Worm (Caenorhabditis elegans) whole organism, L2 larva: ENCODE results near the gene srd-63.

Experiments
- C34F6.9 ChIP-seq: fragments of 150-350 bp; optimal IDR thresholded peaks from 2 replicates; lab custom pipeline; 2014; ENCODE audit warnings: missing biosample characterization, missing genetic modification characterization
- F13H6.1 ChIP-seq: sonication (generic microtip); optimal IDR thresholded peaks from 2 replicates; lab custom pipeline; 2016; ENCODE audit warnings: missing genetic modification characterization, missing compliant biosample characterization
- R02D3.7 ChIP-seq: fragments of 150-350 bp; optimal IDR thresholded peaks from 2 replicates; lab custom pipeline; 2014; ENCODE audit warnings: missing biosample characterization, missing genetic modification characterization
- Y55F3AM.14 ChIP-seq: fragments of 200-800 bp; sonication (Bioruptor generic); optimal IDR thresholded peaks from 2 replicates; lab custom pipeline; 2018; ENCODE audit warnings: mild to moderate bottlenecking, missing genetic modification characterization, missing compliant biosample characterization
- ZK546.5 ChIP-seq: sonication (generic microtip); optimal IDR thresholded peaks from 2 replicates; lab custom pipeline; 2017; ENCODE audit warnings: missing biosample characterization, missing genetic modification characterization
- aly-2 ChIP-seq: fragments of 150-350 bp; optimal IDR thresholded peaks from 2 replicates; lab custom pipeline; 2014; ENCODE audit warnings: missing biosample characterization, missing genetic modification characterization
- ceh-16 ChIP-seq: fragments of 150-350 bp; optimal IDR thresholded peaks from 2 replicates; lab custom pipeline; 2014; ENCODE audit warnings: missing biosample characterization, missing genetic modification characterization
- crh-2 ChIP-seq: sonication (generic microtip); optimal IDR thresholded peaks from 2 replicates; lab custom pipeline; 2017; ENCODE audit warnings: missing biosample characterization, missing genetic modification characterization
- egl-27 ChIP-seq: sonication (generic microtip); optimal IDR thresholded peaks from 3 replicates; lab custom pipeline; 2017; ENCODE audit warnings: missing biosample characterization, missing genetic modification reagents, missing genetic modification characterization
- elt-1 ChIP-seq: fragments of 150-350 bp; optimal IDR thresholded peaks from 2 replicates; lab custom pipeline; 2014; ENCODE audit warnings: missing biosample characterization, missing genetic modification characterization
- elt-3 ChIP-seq: sonication (generic microtip); optimal IDR thresholded peaks from 2 replicates; lab custom pipeline; 2017; ENCODE audit warnings: missing biosample characterization, missing genetic modification characterization
- fos-1 ChIP-seq: fragments of 150-350 bp; optimal IDR thresholded peaks from 2 replicates; lab custom pipeline; 2014; ENCODE audit warnings: missing biosample characterization, missing genetic modification characterization
- gmeb-1 ChIP-seq: fragments of 150-350 bp; optimal IDR thresholded peaks from 2 replicates; lab custom pipeline; 2014; ENCODE audit warnings: missing biosample characterization, missing genetic modification characterization
- lin-11 ChIP-seq: fragments of 150-350 bp; sonication (generic microtip); optimal IDR thresholded peaks from 2 replicates; lab custom pipeline; 2014; ENCODE audit warnings: missing biosample characterization, missing genetic modification characterization, inconsistent platforms, mixed read lengths
- lin-13 ChIP-seq: fragments of 150-350 bp; optimal IDR thresholded peaks from 2 replicates; lab custom pipeline; 2014; ENCODE audit warnings: missing biosample characterization, missing genetic modification reagents, missing genetic modification characterization
- lin-39 ChIP-seq: fragments of 150-350 bp; optimal IDR thresholded peaks from 2 replicates; lab custom pipeline; 2014; ENCODE audit warnings: missing biosample characterization, missing genetic modification reagents, missing genetic modification characterization
- lsy-2 ChIP-seq, 2 experiments: fragments of 150-350 bp in 1 of 2; sonication (generic microtip) in 1 of 2; optimal IDR thresholded peaks; 2 replicates each; lab custom pipeline; 2014 to 2017; ENCODE audit warnings: missing biosample characterization in 2 of 2, missing genetic modification characterization in 2 of 2
- mab-5 ChIP-seq: fragments of 150-350 bp; optimal IDR thresholded peaks from 2 replicates; lab custom pipeline; 2014; ENCODE audit warnings: missing biosample characterization, missing genetic modification characterization
- mbf-1 ChIP-seq: sonication (generic microtip); optimal IDR thresholded peaks from 2 replicates; lab custom pipeline; 2017; ENCODE audit warnings: missing biosample characterization, missing genetic modification characterization
- mdl-1 ChIP-seq, 2 experiments: fragments of 150-350 bp in 1 of 2; sonication (generic microtip) in 1 of 2; optimal IDR thresholded peaks; 2 replicates each; lab custom pipeline; 2017; ENCODE audit warnings: missing biosample characterization in 2 of 2, missing genetic modification characterization in 2 of 2
- nhr-10 ChIP-seq: sonication (generic microtip); optimal IDR thresholded peaks from 2 replicates; lab custom pipeline; 2017; ENCODE audit warnings: missing biosample characterization, missing genetic modification characterization
- nhr-11 ChIP-seq: fragments of 150-350 bp; optimal IDR thresholded peaks from 2 replicates; lab custom pipeline; 2014; ENCODE audit warnings: missing biosample characterization, missing genetic modification characterization
- nhr-12 ChIP-seq: fragments of 150-350 bp; optimal IDR thresholded peaks from 2 replicates; lab custom pipeline; 2014; ENCODE audit warnings: missing biosample characterization, missing genetic modification characterization
- nhr-129 ChIP-seq: fragments of 150-350 bp; optimal IDR thresholded peaks from 2 replicates; lab custom pipeline; 2014; ENCODE audit warnings: missing biosample characterization, missing genetic modification characterization
- nhr-21 ChIP-seq: fragments of 150-350 bp; optimal IDR thresholded peaks from 2 replicates; lab custom pipeline; 2014; ENCODE audit warnings: missing biosample characterization, missing genetic modification characterization
- nhr-23 ChIP-seq: fragments of 150-350 bp; optimal IDR thresholded peaks from 2 replicates; lab custom pipeline; 2014; ENCODE audit warnings: missing biosample characterization, missing genetic modification reagents, missing genetic modification characterization
- nhr-6 ChIP-seq: fragments of 150-350 bp; optimal IDR thresholded peaks from 2 replicates; lab custom pipeline; 2014; ENCODE audit warnings: missing biosample characterization, missing genetic modification characterization
- nhr-77 ChIP-seq: fragments of 150-350 bp; optimal IDR thresholded peaks from 2 replicates; lab custom pipeline; 2014; ENCODE audit warnings: missing biosample characterization, missing genetic modification characterization
- peb-1 ChIP-seq: fragments of 150-350 bp; optimal IDR thresholded peaks from 2 replicates; lab custom pipeline; 2014; ENCODE audit warnings: missing biosample characterization, missing genetic modification characterization
- sem-4 ChIP-seq: fragments of 150-350 bp; optimal IDR thresholded peaks from 2 replicates; lab custom pipeline; 2014; ENCODE audit warnings: missing biosample characterization, missing genetic modification reagents, missing genetic modification characterization
- skn-1 ChIP-seq: sonication (generic microtip); optimal IDR thresholded peaks from 2 replicates; lab custom pipeline; 2017; ENCODE audit warnings: missing biosample characterization, missing genetic modification characterization
- sma-3 ChIP-seq: sonication (generic microtip); optimal IDR thresholded peaks from 2 replicates; lab custom pipeline; 2016; ENCODE audit warnings: missing genetic modification reagents, missing genetic modification characterization, missing compliant biosample characterization
- sma-9 ChIP-seq, 2 experiments: fragments of 150-350 bp in 1 of 2; sonication (generic microtip) in 1 of 2; optimal IDR thresholded peaks; 2 replicates each; lab custom pipeline; 2014 to 2016; ENCODE audit warnings: missing genetic modification characterization in 2 of 2, mild to moderate bottlenecking in 1 of 2, missing biosample characterization in 1 of 2, missing compliant biosample characterization in 1 of 2, missing genetic modification reagents in 1 of 2, moderate library complexity in 1 of 2
- snpc-4 ChIP-seq: fragments of 150-350 bp; optimal IDR thresholded peaks from 2 replicates; lab custom pipeline; 2014; ENCODE audit warnings: missing biosample characterization, missing genetic modification characterization
- unc-39 ChIP-seq: fragments of 150-350 bp; optimal IDR thresholded peaks from 2 replicates; lab custom pipeline; 2014; ENCODE audit warnings: missing biosample characterization, missing genetic modification characterization
- unc-55 ChIP-seq: fragments of 150-350 bp; sonication (generic microtip); optimal IDR thresholded peaks from 3 replicates; lab custom pipeline; 2014; ENCODE audit warnings: missing biosample characterization, missing genetic modification reagents, missing genetic modification characterization
- unc-62 ChIP-seq: fragments of 150-350 bp; optimal IDR thresholded peaks from 2 replicates; lab custom pipeline; 2014; ENCODE audit warnings: missing biosample characterization, missing genetic modification reagents, missing genetic modification characterization
- ztf-1 ChIP-seq: fragments of 200-800 bp; sonication (Bioruptor generic); conservative IDR thresholded peaks from 2 replicates; pipeline ENCODE4 v1.3.6; 2022; ENCODE audit warnings: missing genetic modification characterization, missing compliant biosample characterization

Gene srd-63

DNA sequence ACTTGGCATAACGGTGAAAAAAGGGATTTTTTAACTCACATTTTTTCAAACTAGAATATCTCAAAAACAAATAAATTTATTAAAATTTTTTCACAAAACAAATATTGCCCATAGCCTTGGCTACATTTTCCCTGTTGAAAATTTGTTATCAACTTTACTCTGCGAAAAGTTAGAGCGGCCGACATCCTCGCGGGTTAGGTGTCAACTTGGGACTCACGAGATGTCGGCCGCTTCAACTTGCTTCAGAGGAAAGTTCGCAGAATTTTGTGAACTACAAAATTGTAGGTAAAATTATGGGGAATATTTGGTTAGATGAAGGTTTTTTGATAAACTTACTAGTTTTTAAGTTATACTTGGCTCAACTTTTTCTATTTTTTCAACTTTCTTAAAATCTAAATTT is 41.9 kb downstream of the srd-63 start:
- TF ChIP-seq sma-3 (GFP tag; lab: Kevin White, UChicago) (no peak), ZK546.5 (tag; lab: Kevin White, UChicago) (no peak), unc-39 (tag; lab: Kevin White, UChicago) (no peak), mab-5 (tag; lab: Kevin White, UChicago) (no peak), snpc-4 (tag; lab: Kevin White, UChicago) (peak; percentile 88), lin-39 (tag; lab: Kevin White, UChicago) (no peak)
- TF ChIP-seq, all 48 proteins: peak for 1

DNA sequence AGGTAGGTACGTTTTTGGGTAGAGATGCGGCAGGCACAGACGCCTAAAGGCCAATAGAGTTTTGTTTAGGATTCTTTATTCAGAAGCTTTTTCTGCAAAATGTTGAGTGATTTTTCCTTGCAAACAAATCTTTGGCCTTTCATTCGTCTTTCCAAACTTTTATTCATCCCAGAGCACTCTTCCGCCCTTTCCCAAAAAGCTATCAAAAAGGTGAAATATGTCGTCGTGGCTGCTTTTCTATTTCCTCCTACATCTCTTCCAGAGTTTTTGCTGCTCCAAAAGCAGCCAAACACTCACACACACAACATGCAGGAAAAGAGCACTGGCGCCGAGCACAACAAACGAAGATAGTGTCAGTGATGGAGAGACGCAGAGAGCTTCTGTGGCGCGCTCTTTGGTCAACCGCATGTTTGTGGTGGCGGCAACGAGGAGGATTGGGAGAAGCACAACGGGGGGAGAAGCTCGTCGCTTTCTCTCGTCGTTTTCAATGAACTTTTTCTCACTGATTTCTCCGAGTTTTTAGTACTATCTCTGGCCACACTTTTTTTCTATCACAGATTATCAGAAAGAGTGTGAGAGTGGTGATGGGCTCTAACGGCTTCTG is 42.8 kb downstream of the srd-63 start:
- TF ChIP-seq C34F6.9 (tag; lab: Kevin White, UChicago) (peak; percentile 63), sem-4 (tag; lab: Kevin White, UChicago) (no peak), fos-1 (tag; lab: Kevin White, UChicago) (peak; percentile 52), lin-11 (tag; lab: Kevin White, UChicago) (peak; percentile 29), nhr-21 (tag; lab: Kevin White, UChicago) (no peak), gmeb-1 (tag; lab: Kevin White, UChicago) (peak; percentile 41), nhr-77 (tag; lab: Kevin White, UChicago) (no peak), ztf-1 (GFP tag; lab: Robert Waterston, UW) (no peak), mdl-1 (tag; optimal IDR thresholded peaks at IDR 0.05; lab: Kevin White, UChicago) (peak in 1 of 2 experiments; percentile 43), unc-55 (GFP tag; lab: Kevin White, UChicago) (peak; percentile 78), lin-13 (peak; percentile 20), ceh-16 (tag; lab: Kevin White, UChicago) (no peak), nhr-11 (tag; lab: Kevin White, UChicago) (no peak), nhr-23 (tag; lab: Kevin White, UChicago) (no peak), egl-27 (tag; lab: Kevin White, UChicago) (no peak), F13H6.1 (tag; lab: Kevin White, UChicago) (peak; percentile 71), snpc-4 (tag; lab: Kevin White, UChicago) (peak; percentile 11), nhr-6 (tag; lab: Kevin White, UChicago) (no peak), elt-3 (tag; lab: Kevin White, UChicago) (no peak), nhr-129 (tag; lab: Kevin White, UChicago) (peak; percentile 72), crh-2 (tag; lab: Kevin White, UChicago) (peak; percentile 29), aly-2 (no peak), mbf-1 (no peak), lsy-2 (tag; optimal IDR thresholded peaks at IDR 0.05; lab: Kevin White, UChicago) (peak in 1 of 2 experiments; percentile 50), unc-39 (tag; lab: Kevin White, UChicago) (no peak), sma-9 (GFP tag; optimal IDR thresholded peaks at IDR 0.05; lab: Kevin White, UChicago) (peak; percentile 60), sma-9 (tag; optimal IDR thresholded peaks at IDR 0.05; lab: Kevin White, UChicago) (no peak), Y55F3AM.14 (GFP tag; lab: Kevin White, UChicago) (peak; percentile 19), unc-62 (GFP tag; lab: Kevin White, UChicago) (no peak)

DNA sequence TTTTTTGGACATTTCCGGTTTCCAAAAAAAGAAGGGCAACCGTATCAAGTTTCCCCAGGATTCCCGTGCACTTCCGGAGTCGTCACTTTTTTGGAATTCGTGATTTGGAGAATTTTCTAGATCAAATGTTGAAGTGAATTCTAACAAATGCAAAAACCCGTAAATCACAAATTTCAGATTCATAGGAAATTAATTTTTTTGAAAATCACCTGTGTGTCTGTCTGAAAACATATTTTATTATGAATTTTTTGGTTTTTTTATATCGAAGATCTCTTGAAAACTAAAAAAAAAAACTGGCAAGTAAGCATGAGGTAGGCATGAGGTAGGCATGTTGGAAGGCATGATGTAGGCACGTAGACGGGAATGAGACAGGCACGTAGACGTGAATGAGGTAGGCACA is 43.6 kb downstream of the srd-63 start:
- TF ChIP-seq sma-3 (GFP tag; lab: Kevin White, UChicago): no peak

DNA sequence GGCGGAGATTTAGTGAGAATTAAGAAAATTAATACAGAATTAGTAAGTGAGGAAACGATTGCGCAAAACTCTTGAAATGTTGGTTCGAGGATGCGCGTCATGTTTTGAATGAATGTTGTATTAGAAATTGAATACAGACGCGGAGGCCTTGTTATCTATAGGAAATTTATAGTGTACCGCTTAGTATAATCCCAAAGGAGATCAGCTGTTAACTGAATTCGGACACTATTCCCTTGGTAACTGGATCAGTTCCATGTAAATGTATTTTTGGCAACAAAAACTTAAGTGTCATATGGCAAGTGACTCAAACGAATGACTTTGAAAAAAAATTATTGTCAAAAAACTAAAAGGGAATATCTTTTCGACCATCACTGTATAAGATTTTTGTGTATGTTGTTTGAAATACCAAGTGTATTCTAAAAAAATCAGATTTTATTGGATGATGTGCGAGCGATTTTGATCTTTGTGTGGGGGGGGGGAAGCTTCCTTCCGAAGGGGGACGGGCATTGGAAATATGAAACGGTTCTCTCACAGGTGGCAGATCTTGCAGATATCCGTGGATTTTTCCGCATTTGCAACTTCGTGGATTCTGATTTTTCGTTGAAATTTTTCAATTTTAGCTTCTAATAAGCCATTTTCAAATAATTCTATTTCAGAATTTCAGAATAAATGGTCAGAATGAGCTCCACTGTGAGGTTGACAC is 47.1 kb downstream of the srd-63 start, which contains the start of the genes W08G11.5 and W08G11.1:
Gene W08G11.5, minus strand, starts transcription at position 101 of the 703 bp plus-strand sequence.
Gene W08G11.1, plus strand, starts transcription at position 653 of the 703 bp plus-strand sequence.
- no peak for TF ChIP-seq nhr-10 (tag; lab: Kevin White, UChicago)
- no peak for TF ChIP-seq ZK546.5 (tag; lab: Kevin White, UChicago)
- no peak for TF ChIP-seq R02D3.7 (tag; lab: Kevin White, UChicago)
- no peak for TF ChIP-seq unc-62 (GFP tag; lab: Kevin White, UChicago)
- no peak for TF ChIP-seq skn-1
- TF ChIP-seq nhr-12 (tag; lab: Kevin White, UChicago): no peak
- TF ChIP-seq C34F6.9 (tag; lab: Kevin White, UChicago): no peak
- TF ChIP-seq elt-1 (tag; lab: Kevin White, UChicago): no peak
- no peak for TF ChIP-seq peb-1 (tag; lab: Kevin White, UChicago)
